Fruit fly (Drosophila melanogaster) whole organism, prepupa: Measurements from ENCODE around the gene plum.

ENCODE experiments used
- Blimp-1 ChIP-seq: fragments of 200-800 bp; sonication (Bioruptor generic); optimal IDR thresholded peaks from 3 replicates; lab custom pipeline; 2017; ENCODE audit warnings: missing biosample characterization, missing genetic modification characterization, mild to moderate bottlenecking, moderate library complexity, missing genetic modification reagents
- CG10631 ChIP-seq: fragments of 200-800 bp; sonication (Bioruptor generic); optimal IDR thresholded peaks from 2 replicates; lab custom pipeline; 2016; ENCODE audit warnings: missing biosample characterization, missing genetic modification characterization
- CG10669 ChIP-seq: fragments of 200-800 bp; sonication (Bioruptor generic); optimal IDR thresholded peaks from 3 replicates; lab custom pipeline; 2018; ENCODE audit warnings: missing biosample characterization, mild to moderate bottlenecking, missing genetic modification characterization, moderate library complexity
- CG11294 ChIP-seq: fragments of 200-800 bp; sonication (Bioruptor generic); IDR thresholded peaks from 2 replicates; pipeline ENCODE4 v1.3.6; 2022; ENCODE audit warnings: missing biosample characterization, missing genetic modification characterization
- CG11762 ChIP-seq: fragments of 200-800 bp; sonication (Bioruptor generic); optimal IDR thresholded peaks from 3 replicates; lab custom pipeline; 2016; ENCODE audit warnings: missing biosample characterization, missing genetic modification characterization; ENCODE audit not compliant: insufficient read depth
- CG11902 ChIP-seq: fragments of 200-800 bp; sonication (Bioruptor generic); optimal IDR thresholded peaks from 3 replicates; lab custom pipeline; 2016; ENCODE audit warnings: missing biosample characterization, missing genetic modification characterization
- CG1621 ChIP-seq: fragments of 200-800 bp; sonication (Bioruptor generic); optimal IDR thresholded peaks from 3 replicates; lab custom pipeline; 2018; ENCODE audit warnings: missing biosample characterization, mild to moderate bottlenecking, missing genetic modification characterization
- CG16779 ChIP-seq: fragments of 200-800 bp; sonication (Bioruptor generic); optimal IDR thresholded peaks from 3 replicates; lab custom pipeline; 2017; ENCODE audit warnings: missing biosample characterization, mild to moderate bottlenecking, missing genetic modification characterization
- CG3032 ChIP-seq: fragments of 200-800 bp; optimal IDR thresholded peaks from 2 replicates; lab custom pipeline; 2019; ENCODE audit warnings: missing biosample characterization, mild to moderate bottlenecking, missing genetic modification characterization, moderate library complexity
- CG31627 ChIP-seq: fragments of 200-800 bp; sonication (Bioruptor generic); optimal IDR thresholded peaks from 3 replicates; lab custom pipeline; 2016; ENCODE audit warnings: missing biosample characterization, missing genetic modification characterization
- CG32006 ChIP-seq: fragments of 200-800 bp; sonication (Bioruptor generic); optimal IDR thresholded peaks from 3 replicates; lab custom pipeline; 2017; ENCODE audit warnings: missing biosample characterization, mild to moderate bottlenecking, missing genetic modification characterization
- CG34406 ChIP-seq: fragments of 200-800 bp; sonication (Bioruptor generic); optimal IDR thresholded peaks from 3 replicates; lab custom pipeline; 2016; ENCODE audit warnings: missing biosample characterization, missing genetic modification characterization
- CG3919 ChIP-seq: fragments of 200-800 bp; sonication (Bioruptor generic); optimal IDR thresholded peaks from 3 replicates; lab custom pipeline; 2016; ENCODE audit warnings: missing biosample characterization, missing genetic modification characterization
- CG4318 ChIP-seq: fragments of 200-800 bp; sonication (Bioruptor generic); optimal IDR thresholded peaks from 3 replicates; lab custom pipeline; 2017; ENCODE audit warnings: missing biosample characterization, mild to moderate bottlenecking, missing genetic modification characterization
- CG6163 ChIP-seq: fragments of 200-800 bp; sonication (Bioruptor generic); IDR thresholded peaks from 3 replicates; pipeline ENCODE4 v1.3.6; 2022; ENCODE audit warnings: missing biosample characterization, missing genetic modification characterization
- CG6276 ChIP-seq: fragments of 200-800 bp; sonication (Bioruptor generic); optimal IDR thresholded peaks from 2 replicates; lab custom pipeline; 2017; ENCODE audit warnings: missing biosample characterization, mild to moderate bottlenecking, missing genetic modification characterization
- CG6792 ChIP-seq: fragments of 200-800 bp; sonication (Bioruptor generic); optimal IDR thresholded peaks from 3 replicates; lab custom pipeline; 2016; ENCODE audit warnings: missing biosample characterization, missing genetic modification characterization
- CG6854 ChIP-seq: fragments of 200-800 bp; sonication (Bioruptor generic); optimal IDR thresholded peaks from 2 replicates; lab custom pipeline; 2017; ENCODE audit warnings: missing biosample characterization, mild to moderate bottlenecking, missing genetic modification characterization
- CG7368 ChIP-seq: fragments of 200-800 bp; sonication (Bioruptor generic); optimal IDR thresholded peaks from 3 replicates; lab custom pipeline; 2016; ENCODE audit warnings: missing biosample characterization, missing genetic modification characterization
- CG8319 ChIP-seq: fragments of 200-800 bp; sonication (Bioruptor generic); optimal IDR thresholded peaks from 3 replicates; lab custom pipeline; 2016; ENCODE audit warnings: missing biosample characterization, missing genetic modification characterization
- CG8632 ChIP-seq: fragments of 200-800 bp; sonication (Bioruptor generic); optimal IDR thresholded peaks from 3 replicates; lab custom pipeline; 2016; ENCODE audit warnings: missing biosample characterization, missing genetic modification characterization
- CG9139 ChIP-seq: fragments of 200-800 bp; sonication (Bioruptor generic); optimal IDR thresholded peaks from 3 replicates; lab custom pipeline; 2017; ENCODE audit warnings: missing biosample characterization, mild to moderate bottlenecking, missing genetic modification characterization
- Eip75B ChIP-seq: fragments of 200-800 bp; sonication (Bioruptor generic); optimal IDR thresholded peaks from 3 replicates; lab custom pipeline; 2016; ENCODE audit warnings: missing biosample characterization, missing genetic modification characterization
- Eip78C ChIP-seq: fragments of 200-800 bp; sonication (Bioruptor generic); peaks from one replicate; lab custom pipeline; 2016; ENCODE audit warnings: missing biosample characterization, missing genetic modification characterization
- Eip93F ChIP-seq: fragments of 200-800 bp; sonication (Bioruptor generic); optimal IDR thresholded peaks from 2 replicates; lab custom pipeline; 2016; ENCODE audit warnings: missing biosample characterization, mild to moderate bottlenecking, missing genetic modification characterization
- Ets21C ChIP-seq: fragments of 200-800 bp; sonication (Bioruptor generic); optimal IDR thresholded peaks from 3 replicates; lab custom pipeline; 2016; ENCODE audit warnings: missing biosample characterization, missing genetic modification characterization
- Ets96B ChIP-seq: fragments of 200-800 bp; optimal IDR thresholded peaks from 2 replicates; lab custom pipeline; 2019; ENCODE audit warnings: missing biosample characterization, mild to moderate bottlenecking, missing genetic modification characterization, moderate library complexity
- Gug ChIP-seq: fragments of 200-800 bp; sonication (Bioruptor generic); IDR thresholded peaks from 2 replicates; pipeline ENCODE4 v1.3.6; 2022; ENCODE audit warnings: missing biosample characterization, missing genetic modification characterization
- Hr38 ChIP-seq: sonication (Bioruptor generic); optimal IDR thresholded peaks from 2 replicates; lab custom pipeline; 2016; ENCODE audit warnings: missing biosample characterization, missing genetic modification characterization
- Hr4 ChIP-seq: fragments of 200-800 bp; sonication (Bioruptor generic); optimal IDR thresholded peaks from 3 replicates; lab custom pipeline; 2016; ENCODE audit warnings: missing biosample characterization, missing genetic modification characterization
- Lpt ChIP-seq: fragments of 200-800 bp; sonication (Bioruptor generic); optimal IDR thresholded peaks from 3 replicates; lab custom pipeline; 2016; ENCODE audit warnings: missing biosample characterization, missing genetic modification characterization
- Met ChIP-seq: fragments of 200-800 bp; sonication (Bioruptor generic); optimal IDR thresholded peaks from 3 replicates; lab custom pipeline; 2016; ENCODE audit warnings: missing biosample characterization, missing genetic modification characterization
- OdsH ChIP-seq: fragments of 200-800 bp; sonication (Bioruptor generic); optimal IDR thresholded peaks from 3 replicates; lab custom pipeline; 2016; ENCODE audit warnings: missing biosample characterization, missing genetic modification characterization
- Sox102F ChIP-seq: fragments of 200-800 bp; sonication (Bioruptor generic); optimal IDR thresholded peaks from 2 replicates; lab custom pipeline; 2016; ENCODE audit warnings: missing biosample characterization, mild to moderate bottlenecking, missing genetic modification characterization
- Sox15 ChIP-seq: fragments of 200-800 bp; sonication (Bioruptor generic); optimal IDR thresholded peaks from 3 replicates; lab custom pipeline; 2016; ENCODE audit warnings: missing biosample characterization, missing genetic modification characterization
- achi ChIP-seq: fragments of 200-800 bp; sonication (Bioruptor generic); optimal IDR thresholded peaks from 3 replicates; lab custom pipeline; 2016; ENCODE audit warnings: missing biosample characterization, missing genetic modification characterization
- acj6 ChIP-seq: fragments of 200-800 bp; sonication (Bioruptor generic); optimal IDR thresholded peaks from 3 replicates; lab custom pipeline; 2016; ENCODE audit warnings: missing biosample characterization, missing genetic modification characterization
- dac ChIP-seq: fragments of 200-800 bp; sonication (Bioruptor generic); optimal IDR thresholded peaks from 2 replicates; lab custom pipeline; 2017; ENCODE audit warnings: missing biosample characterization, mild to moderate bottlenecking, missing genetic modification characterization
- dsx ChIP-seq: fragments of 200-800 bp; optimal IDR thresholded peaks from 3 replicates; lab custom pipeline; 2019; ENCODE audit warnings: missing biosample characterization, mild to moderate bottlenecking, missing genetic modification characterization, moderate library complexity; ENCODE audit not compliant: poor library complexity, severe bottlenecking
- eg ChIP-seq: fragments of 200-800 bp; sonication (Bioruptor generic); IDR thresholded peaks from 3 replicates; pipeline ENCODE4 v1.3.6; 2022; ENCODE audit warnings: missing biosample characterization, missing genetic modification characterization
- esn ChIP-seq: fragments of 200-800 bp; sonication (Bioruptor generic); optimal IDR thresholded peaks from 2 replicates; lab custom pipeline; 2016; ENCODE audit warnings: missing biosample characterization, mild to moderate bottlenecking, missing genetic modification characterization, moderate library complexity
- fd59A ChIP-seq: fragments of 200-800 bp; sonication (Bioruptor generic); optimal IDR thresholded peaks from 2 replicates; lab custom pipeline; 2017; ENCODE audit warnings: missing biosample characterization, mild to moderate bottlenecking, missing genetic modification characterization, missing genetic modification reagents
- fkh ChIP-seq: fragments of 200-800 bp; sonication (Bioruptor generic); optimal IDR thresholded peaks from 3 replicates; lab custom pipeline; 2017; ENCODE audit warnings: missing biosample characterization, mild to moderate bottlenecking, missing genetic modification characterization, moderate library complexity
- lz ChIP-seq: fragments of 200-800 bp; sonication (Bioruptor generic); optimal IDR thresholded peaks from 3 replicates; lab custom pipeline; 2016; ENCODE audit warnings: missing biosample characterization, missing genetic modification characterization
- net ChIP-seq: fragments of 200-800 bp; sonication (Bioruptor generic); optimal IDR thresholded peaks from 3 replicates; lab custom pipeline; 2016; ENCODE audit warnings: missing biosample characterization, missing genetic modification characterization
- salr ChIP-seq, 2 experiments: fragments of 200-800 bp; sonication (Bioruptor generic); optimal IDR thresholded peaks; 3 replicates each; lab custom pipeline; 2016 to 2018; ENCODE audit warnings: missing biosample characterization in 2 of 2, missing genetic modification characterization in 2 of 2, mild to moderate bottlenecking in 1 of 2
- spab ChIP-seq: fragments of 200-800 bp; sonication (Bioruptor generic); optimal IDR thresholded peaks from 2 replicates; lab custom pipeline; 2017; ENCODE audit warnings: missing biosample characterization, mild to moderate bottlenecking, missing genetic modification characterization, missing genetic modification reagents
- ss ChIP-seq, 2 experiments: fragments of 200-800 bp; sonication (Bioruptor generic); optimal IDR thresholded peaks; 2 replicates in 1 of 2; 3 replicates in 1 of 2; lab custom pipeline; 2017 to 2018; ENCODE audit warnings: mild to moderate bottlenecking in 2 of 2, missing biosample characterization in 2 of 2, missing genetic modification characterization in 2 of 2, moderate library complexity in 1 of 2
- svp ChIP-seq: fragments of 200-800 bp; sonication (Bioruptor generic); peaks from one replicate; lab custom pipeline; 2016; ENCODE audit warnings: missing biosample characterization, missing genetic modification characterization

The plum gene

dm6 chr3R:26432526-26432925 lies 102.5 kb downstream of the plum start:
- TF ChIP-seq net = no peak
- no peak for TF ChIP-seq CG3032 (tag; lab: Kevin White, UChicago)
- no peak for TF ChIP-seq CG3919 (GFP tag; lab: Kevin White, UChicago)
- TF ChIP-seq CG11762 (GFP tag; lab: Kevin White, UChicago) = no peak
- no peak for TF ChIP-seq ss (GFP tag; optimal IDR thresholded peaks at IDR 0.05; lab: Kevin White, UChicago)
- TF ChIP-seq fkh = no peak
- TF ChIP-seq fd59A = no peak
- no peak for TF ChIP-seq Met (GFP tag; lab: Kevin White, UChicago)
- no peak for TF ChIP-seq spab (GFP tag; lab: Kevin White, UChicago)
- no peak for TF ChIP-seq OdsH (GFP tag; lab: Kevin White, UChicago)
- no peak for TF ChIP-seq CG31627 (GFP tag; lab: Kevin White, UChicago)
- no peak for TF ChIP-seq CG6163 (GFP tag; lab: Robert Waterston, UW)
- no peak for TF ChIP-seq Sox102F
- no peak for TF ChIP-seq Ets21C
- TF ChIP-seq, all 60 proteins: peak for 0

dm6 chr3R:26429619-26430018 lies 105.4 kb downstream of the plum start:
- TF ChIP-seq Blimp-1 (GFP tag; lab: Kevin White, UChicago) = no peak
- TF ChIP-seq achi = peak; percentile 43
- TF ChIP-seq CG9139 (GFP tag; lab: Kevin White, UChicago) = no peak
- no peak for TF ChIP-seq Eip75B (GFP tag; lab: Kevin White, UChicago)
- TF ChIP-seq CG1621 (tag; lab: Kevin White, UChicago) = no peak
- peak; percentile 25 for TF ChIP-seq CG10631
- TF ChIP-seq Sox102F = no peak
- no peak for TF ChIP-seq CG31627 (GFP tag; lab: Kevin White, UChicago)
- no peak for TF ChIP-seq CG6854 (GFP tag; lab: Kevin White, UChicago)
- peak; percentile 60 for TF ChIP-seq CG6792 (GFP tag; lab: Kevin White, UChicago)
- TF ChIP-seq dac (GFP tag; lab: Kevin White, UChicago) = no peak
- peak; percentile 57 for TF ChIP-seq acj6 (GFP tag; lab: Kevin White, UChicago)
- no peak for TF ChIP-seq Hr4
- TF ChIP-seq CG32006 (GFP tag; lab: Kevin White, UChicago) = peak; percentile 23
- TF ChIP-seq Eip78C (GFP tag; lab: Kevin White, UChicago) = peak; percentile 83
- no peak for TF ChIP-seq CG4318 (GFP tag; lab: Kevin White, UChicago)
- TF ChIP-seq fd59A = no peak
- TF ChIP-seq CG3919 (GFP tag; lab: Kevin White, UChicago) = peak; percentile 30
- TF ChIP-seq Hr38 = no peak
- TF ChIP-seq CG16779 (tag; lab: Kevin White, UChicago) = no peak
- TF ChIP-seq CG3032 (tag; lab: Kevin White, UChicago) = peak; percentile 22
- no peak for TF ChIP-seq salr (GFP tag; optimal IDR thresholded peaks at IDR 0.05; lab: Kevin White, UChicago)
- peak; percentile 10 for TF ChIP-seq CG10669
- no peak for TF ChIP-seq Sox15 (GFP tag; lab: Kevin White, UChicago)
- TF ChIP-seq eg (GFP tag; lab: Robert Waterston, UW) = no peak
- peak; percentile 63 for TF ChIP-seq svp (GFP tag; lab: Kevin White, UChicago)
- TF ChIP-seq net = no peak
- peak; percentile 20 for TF ChIP-seq esn (GFP tag; lab: Kevin White, UChicago)
- no peak for TF ChIP-seq CG11294
- TF ChIP-seq dsx = peak; percentile 30
- peak; percentile 58 for TF ChIP-seq CG8632 (GFP tag; lab: Kevin White, UChicago)
- no peak for TF ChIP-seq CG11762 (GFP tag; lab: Kevin White, UChicago)
- no peak for TF ChIP-seq fkh
- peak; percentile 26 for TF ChIP-seq CG11902 (GFP tag; lab: Kevin White, UChicago)
- TF ChIP-seq CG6163 (GFP tag; lab: Robert Waterston, UW) = no peak
- no peak for TF ChIP-seq CG6276
- peak in 1 of 2 experiments; percentile 27 for TF ChIP-seq ss (GFP tag; optimal IDR thresholded peaks at IDR 0.05; lab: Kevin White, UChicago)
- no peak for TF ChIP-seq Eip93F (GFP tag; lab: Kevin White, UChicago)
- peak; percentile 25 for TF ChIP-seq CG7368 (GFP tag; lab: Kevin White, UChicago)
- peak; percentile 36 for TF ChIP-seq Ets96B (tag; lab: Kevin White, UChicago)
- no peak for TF ChIP-seq Gug (GFP tag; lab: Robert Waterston, UW)
- TF ChIP-seq CG8319 = peak; percentile 47
- TF ChIP-seq CG34406 = peak; percentile 61
- TF ChIP-seq lz (GFP tag; lab: Kevin White, UChicago) = no peak
- TF ChIP-seq Met (GFP tag; lab: Kevin White, UChicago) = peak; percentile 5
- no peak for TF ChIP-seq Lpt (GFP tag; lab: Kevin White, UChicago)
